Worm (Caenorhabditis elegans) whole organism, L4 larva: ENCODE results near the gene C11G6.2.

ENCODE experiments used
- ctbp-1 ChIP-seq: fragments of 200-800 bp; sonication (Bioruptor generic); IDR thresholded peaks from 2 replicates; pipeline ENCODE4 v1.3.6; 2022; ENCODE audit warnings: missing genetic modification reagents, missing genetic modification characterization, missing compliant biosample characterization
- lin-13 ChIP-seq: fragments of 150-350 bp; optimal IDR thresholded peaks from 2 replicates; lab custom pipeline; 2014; ENCODE audit warnings: missing biosample characterization, missing genetic modification reagents, missing genetic modification characterization
- lin-15B ChIP-seq: fragments of 150-350 bp; sonication (generic microtip); optimal IDR thresholded peaks from 3 replicates; lab custom pipeline; 2014; ENCODE audit warnings: missing biosample characterization, missing genetic modification characterization
- lin-39 ChIP-seq: fragments of 150-350 bp; optimal IDR thresholded peaks from 2 replicates; lab custom pipeline; 2014; ENCODE audit warnings: missing biosample characterization, missing genetic modification reagents, missing genetic modification characterization
- nhr-77 ChIP-seq: fragments of 150-350 bp; optimal IDR thresholded peaks from 2 replicates; lab custom pipeline; 2014; ENCODE audit warnings: missing biosample characterization, missing genetic modification characterization
- pqm-1 ChIP-seq: sonication (generic microtip); optimal IDR thresholded peaks from 2 replicates; lab custom pipeline; 2017; ENCODE audit warnings: missing biosample characterization, missing genetic modification characterization

ce11 chrX:16309705-16310104, 18.7 kb upstream of the C11G6.2 start:
- TF ChIP-seq pqm-1 (tag; lab: Kevin White, UChicago) (no peak), nhr-77 (tag; lab: Kevin White, UChicago) (no peak), lin-13 (no peak), lin-15B (tag; lab: Kevin White, UChicago) (no peak), lin-39 (tag; lab: Kevin White, UChicago) (no peak), ctbp-1 (no peak)
